Fruit fly (Drosophila melanogaster) Kc167 (cell line): ENCODE data around the gene CG6418.

Source experiments
- Myc ChIP-seq: fragments of >200 bp; optimal IDR thresholded peaks from 2 replicates; lab custom pipeline; 2017; ENCODE audit warnings: missing external identifiers
- Sin3A ChIP-seq: fragments of >200 bp; optimal IDR thresholded peaks from 2 replicates; lab custom pipeline; 2018; ENCODE audit warnings: missing external identifiers
- h ChIP-seq: fragments of >200 bp; optimal IDR thresholded peaks from 3 replicates; lab custom pipeline; 2018; ENCODE audit warnings: missing external identifiers
- insv ChIP-seq: fragments of >200 bp; optimal IDR thresholded peaks from 3 replicates; lab custom pipeline; 2018; ENCODE audit warnings: missing external identifiers
- psq ChIP-seq: fragments of >200 bp; optimal IDR thresholded peaks from 2 replicates; lab custom pipeline; 2017; ENCODE audit warnings: missing external identifiers
- ttk ChIP-seq: sonication (Bioruptor generic); optimal IDR thresholded peaks from 2 replicates; lab custom pipeline; 2017; ENCODE audit warnings: missing external identifiers

CG6418 gene

DNA sequence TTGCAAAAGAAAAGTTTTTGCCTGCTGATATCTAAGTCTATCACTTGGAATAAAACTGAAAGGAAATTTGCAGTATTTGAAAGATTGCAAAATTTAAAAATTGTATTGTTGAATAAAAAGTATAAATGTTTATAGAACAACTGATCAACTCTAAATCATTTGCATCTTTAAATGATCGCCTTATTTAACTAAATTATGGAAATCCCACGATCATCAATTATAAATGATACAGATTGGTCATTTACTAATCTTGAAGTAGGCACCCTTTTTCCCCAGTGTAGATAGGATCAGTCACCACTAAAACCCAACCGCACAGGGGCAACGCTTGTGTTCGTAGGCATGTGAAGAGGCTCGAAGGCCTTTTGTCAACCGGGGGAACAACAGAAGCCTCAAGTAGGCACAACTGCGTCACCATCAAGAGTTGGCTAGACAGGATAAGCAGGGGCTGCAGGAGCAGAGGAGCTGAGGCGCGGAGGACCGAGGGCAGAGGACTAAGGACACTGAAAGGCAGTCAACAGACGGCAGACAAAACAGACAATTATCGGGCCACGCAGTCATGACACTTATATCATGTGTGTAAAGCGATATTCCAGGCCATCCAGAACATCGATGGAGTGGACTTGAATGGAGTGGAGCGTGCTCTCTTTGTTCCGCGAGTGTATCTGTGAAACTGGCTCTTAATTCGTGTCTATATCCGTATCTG lies 30.9 kb downstream of the CG6418 start:
- TF ChIP-seq Myc (no peak), insv (lab: Kevin White, UChicago) (no peak), ttk (lab: Kevin White, UChicago) (no peak), h (no peak), psq (lab: Kevin White, UChicago) (no peak), Sin3A (lab: Kevin White, UChicago) (no peak)

- TF ChIP-seq Sin3A (lab: Kevin White, UChicago), result no peak
- no peak for TF ChIP-seq ttk (lab: Kevin White, UChicago)
- no peak for TF ChIP-seq psq (lab: Kevin White, UChicago)
- TF ChIP-seq Myc, result no peak
- TF ChIP-seq h, result no peak
- TF ChIP-seq insv (lab: Kevin White, UChicago), result no peak
Measured at dm6 chr3L:10845758-10846157, 33.1 kb downstream of the CG6418 start.

DNA sequence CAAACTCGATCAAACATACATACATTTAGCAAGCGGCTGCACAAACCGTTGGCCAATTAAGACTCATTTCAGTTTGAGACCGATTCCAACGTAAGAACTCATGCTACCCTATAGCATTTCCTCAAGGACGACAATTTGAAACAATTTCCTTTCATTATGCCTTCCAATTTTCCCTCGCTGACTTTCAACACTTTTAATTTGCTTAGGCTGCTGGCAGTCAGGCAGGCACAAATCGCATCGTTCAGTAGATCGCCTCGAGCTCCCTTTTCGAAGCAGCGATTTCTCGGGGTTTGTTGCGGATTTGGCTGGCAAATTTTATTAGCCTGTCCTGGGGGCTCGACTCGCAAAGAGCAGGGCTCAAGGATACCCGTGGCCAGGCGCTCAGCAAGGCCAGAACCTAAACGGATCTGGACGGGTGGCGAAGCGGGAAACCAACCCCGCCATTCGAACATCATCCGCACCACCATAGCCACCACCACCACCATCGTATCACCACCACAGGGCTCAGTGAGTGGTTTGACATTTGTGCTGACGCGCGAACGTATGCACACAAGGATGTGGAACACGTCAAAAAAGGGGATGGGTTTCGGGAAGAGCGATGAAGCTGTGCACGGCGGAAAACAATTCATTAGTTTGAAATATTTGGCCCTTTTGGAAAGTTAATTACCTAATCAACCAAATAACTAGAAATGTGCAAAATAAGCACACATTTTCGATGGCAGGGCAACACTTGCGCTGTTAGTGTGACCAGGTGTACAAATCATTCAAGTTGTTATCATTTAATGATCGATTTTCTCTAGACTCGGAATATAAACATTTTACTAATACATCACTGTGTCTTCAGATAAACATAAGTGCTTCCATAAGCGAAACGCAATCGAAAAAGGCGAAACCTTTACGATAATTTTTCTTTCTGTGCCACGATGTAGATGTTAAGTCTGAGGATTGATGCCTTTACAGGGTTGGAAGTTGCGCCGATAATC lies 34.0 kb downstream of the CG6418 start:
- no peak for TF ChIP-seq h
- no peak for TF ChIP-seq psq (lab: Kevin White, UChicago)
- TF ChIP-seq ttk (lab: Kevin White, UChicago), result no peak
- no peak for TF ChIP-seq Myc
- no peak for TF ChIP-seq insv (lab: Kevin White, UChicago)
- TF ChIP-seq Sin3A (lab: Kevin White, UChicago), result no peak

- TF ChIP-seq ttk (lab: Kevin White, UChicago) (no peak), insv (lab: Kevin White, UChicago) (no peak), Myc (no peak), Sin3A (lab: Kevin White, UChicago) (no peak), psq (lab: Kevin White, UChicago) (no peak), h (no peak)
Measured at dm6 chr3L:10843685-10844084, 35.2 kb downstream of the CG6418 start.

DNA sequence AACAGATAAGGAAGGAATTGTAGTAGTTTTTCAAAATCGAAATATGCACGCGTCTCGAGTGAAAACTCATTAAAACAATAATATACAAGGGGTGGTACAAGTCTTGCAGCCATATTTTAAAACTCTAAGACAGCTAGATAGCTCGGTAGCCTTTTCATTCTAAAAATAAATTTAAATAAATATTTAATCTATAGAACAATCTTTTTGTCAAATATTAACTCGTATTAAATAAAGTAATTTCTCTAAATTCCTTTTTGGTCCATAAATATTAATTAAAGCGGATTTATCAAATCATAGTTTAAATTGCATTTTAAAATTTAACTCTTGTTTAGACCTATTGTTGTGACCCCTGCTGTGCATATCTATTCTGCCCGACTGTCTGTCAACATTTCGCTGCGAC lies 35.6 kb downstream of the CG6418 start:
- no peak for TF ChIP-seq Myc
- TF ChIP-seq Sin3A (lab: Kevin White, UChicago), result no peak

DNA sequence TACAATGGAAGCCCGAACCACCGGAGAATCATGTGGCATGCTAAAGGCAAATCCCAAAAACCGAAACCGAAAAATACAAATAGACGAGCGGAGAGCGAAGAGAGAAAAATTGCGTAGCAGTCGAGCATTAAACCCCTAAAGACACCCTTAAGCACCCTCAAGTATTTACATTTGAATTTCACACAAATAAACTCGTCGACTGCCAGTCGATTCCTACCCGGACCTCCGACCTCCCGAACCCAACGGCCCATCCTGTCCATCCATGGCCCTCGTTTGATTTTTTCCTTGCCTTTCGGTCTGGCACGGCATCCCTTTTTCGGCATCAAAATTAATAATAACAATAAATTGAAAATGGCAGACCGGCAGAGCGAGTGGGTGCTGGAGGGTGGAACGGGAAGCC lies 36.0 kb downstream of the CG6418 start:
- TF ChIP-seq Myc (no peak), Sin3A (lab: Kevin White, UChicago) (no peak), ttk (lab: Kevin White, UChicago) (no peak), h (no peak), psq (lab: Kevin White, UChicago) (no peak), insv (lab: Kevin White, UChicago) (no peak)

DNA sequence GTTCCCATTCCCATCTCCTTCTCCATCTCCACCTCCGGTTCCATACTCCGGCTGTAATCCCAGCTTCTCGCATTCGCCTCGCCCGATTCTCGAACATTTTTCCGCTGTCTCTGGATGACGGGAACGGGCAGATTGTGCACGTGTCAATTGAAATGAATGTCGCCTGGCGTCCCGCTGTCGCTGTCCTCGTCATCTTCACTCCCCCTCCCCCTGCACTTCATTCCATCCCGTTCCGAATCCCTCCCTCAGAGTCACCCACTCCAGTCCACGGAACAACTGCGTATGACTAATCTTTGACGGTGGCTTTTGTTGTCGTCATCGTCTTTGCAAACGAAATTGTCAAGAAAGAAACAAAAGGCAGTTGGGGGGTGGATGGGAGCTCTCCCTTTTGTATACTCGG lies 36.9 kb downstream of the CG6418 start:
- TF ChIP-seq Sin3A (lab: Kevin White, UChicago) (no peak), insv (lab: Kevin White, UChicago) (no peak), ttk (lab: Kevin White, UChicago) (no peak), psq (lab: Kevin White, UChicago) (no peak), h (no peak), Myc (no peak)

DNA sequence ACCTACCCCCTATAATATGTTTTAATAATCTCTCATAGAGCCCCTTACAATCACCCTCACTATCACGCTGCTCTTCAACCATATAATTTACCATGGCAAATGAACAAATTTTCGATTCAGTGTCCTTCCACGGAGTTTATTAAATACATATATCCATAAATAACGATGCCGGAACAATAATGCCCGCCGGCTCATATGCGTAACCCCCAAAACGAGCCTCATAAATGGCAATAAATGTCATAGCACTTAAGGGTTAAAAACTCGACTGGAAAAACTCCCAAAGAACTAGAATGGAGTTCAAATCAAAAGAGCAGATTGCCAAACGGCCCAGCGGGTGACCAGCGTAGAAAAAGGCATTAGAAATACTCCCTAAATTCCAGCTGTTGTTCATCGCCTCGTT lies 38.0 kb downstream of the CG6418 start:
- no peak for TF ChIP-seq h

DNA sequence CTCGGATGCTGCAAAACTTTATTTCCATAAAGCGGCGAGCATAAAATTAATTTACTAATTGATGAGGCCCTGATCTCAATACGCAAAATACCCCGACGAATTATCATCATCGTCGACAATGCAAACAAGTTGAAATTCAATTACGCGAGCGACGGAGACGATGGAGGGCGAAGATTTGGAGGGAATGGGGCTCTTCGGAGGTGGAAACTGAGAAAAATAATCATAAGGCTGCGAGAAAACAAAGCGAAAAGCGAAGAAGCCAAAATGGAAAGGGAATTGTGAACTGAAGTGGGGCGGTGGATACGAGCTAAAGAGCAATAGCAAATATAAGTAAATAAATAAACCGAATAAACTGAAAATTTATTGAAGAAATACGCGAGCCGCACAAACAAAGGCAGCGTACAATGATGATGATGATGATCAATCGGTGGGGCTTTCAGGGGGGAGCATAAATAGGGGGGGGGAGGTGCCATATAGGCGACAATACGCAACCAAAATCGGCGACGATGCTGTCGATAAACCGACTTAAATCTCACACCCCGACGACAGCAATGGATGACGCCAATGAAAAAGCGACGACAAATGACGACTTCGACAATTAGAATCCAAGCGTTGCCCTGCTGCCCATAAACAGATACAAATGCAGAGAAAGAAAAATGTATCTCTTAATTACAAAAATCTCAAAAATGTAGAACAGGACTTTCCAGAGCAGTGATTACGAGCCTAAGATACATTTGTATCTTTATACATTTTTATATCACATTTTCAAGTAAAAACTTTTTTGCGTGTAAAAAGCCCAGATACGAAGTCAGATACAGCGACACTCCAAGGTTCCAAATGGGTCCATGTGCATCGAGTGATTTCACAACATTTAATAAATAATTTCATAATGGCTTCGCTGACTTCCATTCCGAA lies 40.7 kb downstream of the CG6418 start:
- no peak for TF ChIP-seq ttk (lab: Kevin White, UChicago)
- no peak for TF ChIP-seq Myc
- TF ChIP-seq h, result no peak
- no peak for TF ChIP-seq Sin3A (lab: Kevin White, UChicago)
- no peak for TF ChIP-seq insv (lab: Kevin White, UChicago)
- TF ChIP-seq psq (lab: Kevin White, UChicago), result no peak

dm6 chr3L:10835228-10835627 lies 43.6 kb downstream of the CG6418 start, which contains the start of gene tna:
Gene tna (plus strand): TSS chr3L:10835528.
- TF ChIP-seq ttk (lab: Kevin White, UChicago), result no peak
- no peak for TF ChIP-seq psq (lab: Kevin White, UChicago)
- no peak for TF ChIP-seq h
- no peak for TF ChIP-seq insv (lab: Kevin White, UChicago)
- no peak for TF ChIP-seq Myc
- TF ChIP-seq Sin3A (lab: Kevin White, UChicago), result no peak

dm6 chr3L:10833222-10833621 lies 45.6 kb downstream of the CG6418 start:
- no peak for TF ChIP-seq h
- TF ChIP-seq insv (lab: Kevin White, UChicago), result no peak
- TF ChIP-seq psq (lab: Kevin White, UChicago), result no peak
- TF ChIP-seq Sin3A (lab: Kevin White, UChicago), result no peak
- TF ChIP-seq ttk (lab: Kevin White, UChicago), result no peak
- TF ChIP-seq Myc, result no peak
